Worm (Caenorhabditis elegans) whole organism, midembryonic: Measurements from ENCODE around the gene F44E5.4.

Experiments
- T22C8.4 ChIP-seq: fragments of 200-800 bp; sonication (Bioruptor generic); IDR thresholded peaks from 2 replicates; pipeline ENCODE4 v1.3.6; 2022; ENCODE audit warnings: missing genetic modification characterization, missing compliant biosample characterization
- cog-1 ChIP-seq: sonication (generic microtip); optimal IDR thresholded peaks from 2 replicates; lab custom pipeline; 2016; ENCODE audit warnings: missing genetic modification characterization, missing compliant biosample characterization
- flt-1 ChIP-seq: fragments of 200-800 bp; sonication (Bioruptor generic); IDR thresholded peaks from 2 replicates; pipeline ENCODE4 v1.3.6; 2022; ENCODE audit warnings: missing genetic modification characterization, missing compliant biosample characterization
- klf-2 ChIP-seq: fragments of 200-800 bp; sonication (Bioruptor generic); conservative IDR thresholded peaks from 2 replicates; pipeline ENCODE4 v1.3.6; 2022; ENCODE audit warnings: missing genetic modification reagents, missing genetic modification characterization, missing compliant biosample characterization
- med-1 ChIP-seq: sonication (generic microtip); optimal IDR thresholded peaks from 2 replicates; lab custom pipeline; 2017; ENCODE audit warnings: missing genetic modification characterization, mild to moderate bottlenecking, missing compliant biosample characterization, antibody characterized with exemption, missing genetic modification reagents; ENCODE audit not compliant: insufficient read depth
- ref-1 ChIP-seq: fragments of 200-800 bp; sonication (Bioruptor generic); conservative IDR thresholded peaks from 2 replicates; pipeline ENCODE4 v1.3.6; 2022; ENCODE audit warnings: missing genetic modification reagents, missing genetic modification characterization, missing compliant biosample characterization
- tab-1 ChIP-seq: fragments of 200-800 bp; sonication (Bioruptor generic); IDR thresholded peaks from 2 replicates; pipeline ENCODE4 v1.3.6; 2022; ENCODE audit warnings: missing genetic modification characterization, missing compliant biosample characterization
- ztf-23 ChIP-seq: fragments of 200-800 bp; sonication (Bioruptor generic); IDR thresholded peaks from 2 replicates; pipeline ENCODE4 v1.3.6; 2022; ENCODE audit warnings: missing genetic modification reagents, missing genetic modification characterization, missing compliant biosample characterization
- ztf-29 ChIP-seq: fragments of 200-800 bp; sonication (Bioruptor generic); IDR thresholded peaks from 2 replicates; pipeline ENCODE4 v1.3.6; 2022; ENCODE audit warnings: missing genetic modification reagents, missing genetic modification characterization, missing compliant biosample characterization

Gene F44E5.4

ce11 chrII:11751615-11752174, 7.4 kb downstream of the F44E5.4 start:
- TF ChIP-seq ref-1 (GFP tag; lab: Robert Waterston, UW) (no peak), ztf-23 (0 out of 2 replicates have a peak, but pooled peaks have one; percentile 53)

ce11 chrII:11749490-11750172, 9.5 kb downstream of the F44E5.4 start:
- TF ChIP-seq flt-1 (GFP tag; lab: Robert Waterston, UW), result peak; percentile 61; the same call in 1 of the 2 replicates
- no peak for TF ChIP-seq med-1
- TF ChIP-seq ztf-23, result peak; percentile 65; the same call in 1 of the 2 replicates
- peak; percentile 86 for TF ChIP-seq T22C8.4 (GFP tag; lab: Robert Waterston, UW)
- TF ChIP-seq cog-1 (tag; lab: Kevin White, UChicago), result peak; percentile 93

- TF ChIP-seq cog-1 (tag; lab: Kevin White, UChicago), result no peak
- no peak for TF ChIP-seq ztf-23
- TF ChIP-seq ztf-29 (GFP tag; lab: Robert Waterston, UW), result no peak
- TF ChIP-seq flt-1 (GFP tag; lab: Robert Waterston, UW), result no peak
- no peak for TF ChIP-seq tab-1 (GFP tag; lab: Robert Waterston, UW)
- no peak for TF ChIP-seq T22C8.4 (GFP tag; lab: Robert Waterston, UW)
- TF ChIP-seq klf-2 (GFP tag; lab: Robert Waterston, UW), result no peak
- TF ChIP-seq ref-1 (GFP tag; lab: Robert Waterston, UW), result no peak
- no peak for TF ChIP-seq med-1
Observed at ce11 chrII:11748494-11748893, 10.6 kb downstream of the F44E5.4 start, which contains the start of the genes F44E5.17 and gpb-1. Gene F44E5.17 (minus strand): TSS chrII:11748594. Gene gpb-1 (minus strand): TSS chrII:11748611.

- TF ChIP-seq flt-1 (GFP tag; lab: Robert Waterston, UW) (0 out of 2 replicates have a peak, but pooled peaks have one; percentile 8), ref-1 (GFP tag; lab: Robert Waterston, UW) (no peak), cog-1 (tag; lab: Kevin White, UChicago) (no peak), med-1 (no peak), ztf-29 (GFP tag; lab: Robert Waterston, UW) (no peak), tab-1 (GFP tag; lab: Robert Waterston, UW) (no peak)
Observed at ce11 chrII:11747889-11748288, 11.2 kb downstream of the F44E5.4 start.

- TF ChIP-seq klf-2 (GFP tag; lab: Robert Waterston, UW) (no peak), cog-1 (tag; lab: Kevin White, UChicago) (no peak), ref-1 (GFP tag; lab: Robert Waterston, UW) (no peak), ztf-29 (GFP tag; lab: Robert Waterston, UW) (no peak), T22C8.4 (GFP tag; lab: Robert Waterston, UW) (peak; percentile 48; the same call in 1 of the 2 replicates), med-1 (no peak), flt-1 (GFP tag; lab: Robert Waterston, UW) (peak; percentile 60; the same call in 1 of the 2 replicates), ztf-23 (0 out of 2 replicates have a peak, but pooled peaks have one; percentile 37), tab-1 (GFP tag; lab: Robert Waterston, UW) (peak; percentile 64; the same call in 1 of the 2 replicates)
Observed at ce11 chrII:11746782-11747288, 12.3 kb downstream of the F44E5.4 start.

ce11 chrII:11742320-11742719, 16.8 kb downstream of the F44E5.4 start:
- TF ChIP-seq med-1 (no peak), cog-1 (tag; lab: Kevin White, UChicago) (no peak), tab-1 (GFP tag; lab: Robert Waterston, UW) (no peak), T22C8.4 (GFP tag; lab: Robert Waterston, UW) (no peak), ztf-23 (no peak)

- TF ChIP-seq flt-1 (GFP tag; lab: Robert Waterston, UW) (no peak), T22C8.4 (GFP tag; lab: Robert Waterston, UW) (no peak), tab-1 (GFP tag; lab: Robert Waterston, UW) (no peak), klf-2 (GFP tag; lab: Robert Waterston, UW) (no peak), ztf-23 (no peak), cog-1 (tag; lab: Kevin White, UChicago) (no peak)
Observed at ce11 chrII:11739199-11739598, 19.9 kb downstream of the F44E5.4 start, which contains the start of gene ctsa-1.2. Gene ctsa-1.2 (plus strand): TSS chrII:11739358.

- TF ChIP-seq tab-1 (GFP tag; lab: Robert Waterston, UW) (no peak), ztf-23 (no peak), cog-1 (tag; lab: Kevin White, UChicago) (no peak), klf-2 (GFP tag; lab: Robert Waterston, UW) (no peak), T22C8.4 (GFP tag; lab: Robert Waterston, UW) (no peak), ztf-29 (GFP tag; lab: Robert Waterston, UW) (no peak), ref-1 (GFP tag; lab: Robert Waterston, UW) (no peak), flt-1 (GFP tag; lab: Robert Waterston, UW) (no peak), med-1 (no peak)
Observed at ce11 chrII:11737347-11737746, 21.8 kb downstream of the F44E5.4 start.

ce11 chrII:11733850-11734249, 25.3 kb downstream of the F44E5.4 start:
- TF ChIP-seq ztf-29 (GFP tag; lab: Robert Waterston, UW) (no peak), ref-1 (GFP tag; lab: Robert Waterston, UW) (no peak), klf-2 (GFP tag; lab: Robert Waterston, UW) (no peak), med-1 (no peak), cog-1 (tag; lab: Kevin White, UChicago) (no peak), T22C8.4 (GFP tag; lab: Robert Waterston, UW) (no peak), ztf-23 (no peak), tab-1 (GFP tag; lab: Robert Waterston, UW) (no peak), flt-1 (GFP tag; lab: Robert Waterston, UW) (no peak)
